Fruit fly (Drosophila melanogaster): ENCODE results near the gene CG13605.

DNA sequence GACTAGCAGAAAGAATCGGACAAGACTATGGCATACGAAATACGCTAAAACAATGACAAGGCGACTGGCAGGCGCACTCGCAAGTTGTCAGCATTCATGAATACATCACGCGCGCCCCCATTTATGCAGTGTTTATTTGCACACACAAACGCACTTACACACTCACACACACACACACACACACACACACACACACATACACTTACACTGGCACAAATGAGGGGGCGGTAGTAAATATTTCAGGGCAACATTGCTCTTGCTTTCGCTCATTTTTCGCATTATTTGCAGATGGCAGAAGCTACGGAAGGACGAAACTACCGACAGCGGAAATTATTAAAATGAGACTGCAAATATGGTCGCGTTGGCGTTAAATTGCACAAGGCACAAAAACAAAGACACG is 32.6 kb downstream of the CG13605 start:
- TF ChIP-seq psq (optimal IDR thresholded peaks at IDR 0.05) (no peak), Sin3A (optimal IDR thresholded peaks at IDR 0.05) (no peak)

All from Kc167 (cell line).